Worm (Caenorhabditis elegans) whole organism, L1 larva: ENCODE data around the gene ben-1.

Experiments used
- C16A3.4 ChIP-seq: fragments of 150-350 bp; optimal IDR thresholded peaks from 2 replicates; lab custom pipeline; 2014; ENCODE audit warnings: missing biosample characterization, missing genetic modification characterization
- F16B12.6 ChIP-seq: fragments of 150-350 bp; optimal IDR thresholded peaks from 2 replicates; lab custom pipeline; 2014; ENCODE audit warnings: missing biosample characterization, missing genetic modification characterization
- aha-1 ChIP-seq: fragments of 150-350 bp; optimal IDR thresholded peaks from 2 replicates; lab custom pipeline; 2014; ENCODE audit warnings: missing biosample characterization, missing genetic modification characterization
- blmp-1 ChIP-seq: fragments of 150-350 bp; optimal IDR thresholded peaks from 2 replicates; lab custom pipeline; 2014; ENCODE audit warnings: missing biosample characterization, missing genetic modification characterization
- ceh-63 ChIP-seq: fragments of 200-800 bp; sonication (Bioruptor generic); optimal IDR thresholded peaks from 2 replicates; lab custom pipeline; 2018; ENCODE audit warnings: mild to moderate bottlenecking, missing genetic modification characterization, missing compliant biosample characterization
- ceh-8 ChIP-seq: fragments of 200-800 bp; sonication (Bioruptor generic); optimal IDR thresholded peaks from 2 replicates; lab custom pipeline; 2018; ENCODE audit warnings: mild to moderate bottlenecking, missing genetic modification characterization, moderate library complexity, missing compliant biosample characterization
- ceh-82 ChIP-seq, 3 experiments: fragments of 150-350 bp in 1 of 3; sonication (generic microtip) in 2 of 3; optimal IDR thresholded peaks; 2 replicates each; lab custom pipeline; 2014 to 2017; ENCODE audit warnings: missing biosample characterization in 3 of 3, missing genetic modification characterization in 3 of 3
- ces-1 ChIP-seq: fragments of 150-350 bp; optimal IDR thresholded peaks from 2 replicates; lab custom pipeline; 2014; ENCODE audit warnings: missing biosample characterization, missing genetic modification reagents, missing genetic modification characterization
- dsc-1 ChIP-seq: sonication (generic microtip); optimal IDR thresholded peaks from 2 replicates; lab custom pipeline; 2016; ENCODE audit warnings: mild to moderate bottlenecking, missing genetic modification characterization, missing compliant biosample characterization
- efl-1 ChIP-seq, 4 experiments: fragments of 150-350 bp; optimal IDR thresholded peaks in 3 of 4; peaks in 1 of 4; 1 replicate in 1 of 4; 2 replicates in 3 of 4; lab custom pipeline; 2014; ENCODE audit warnings: missing biosample characterization in 2 of 4, missing genetic modification characterization in 2 of 4, missing genetic modification reagents in 2 of 4
- egl-27 ChIP-seq, 2 experiments: fragments of 150-350 bp in 1 of 2; sonication (generic microtip); optimal IDR thresholded peaks; 3 replicates each; lab custom pipeline; 2017 to 2018; ENCODE audit warnings: missing biosample characterization in 2 of 2, missing genetic modification characterization in 2 of 2, missing genetic modification reagents in 2 of 2
- elt-2 ChIP-seq: sonication (generic microtip); optimal IDR thresholded peaks from 2 replicates; lab custom pipeline; 2016; ENCODE audit warnings: missing genetic modification characterization, mild to moderate bottlenecking, inconsistent platforms, missing compliant biosample characterization, missing genetic modification reagents
- elt-3 ChIP-seq, 6 experiments: fragments of 150-350 bp in 1 of 6; sonication (generic microtip); optimal IDR thresholded peaks; 2 replicates each; lab custom pipeline; 2017 to 2018; ENCODE audit warnings: missing biosample characterization in 6 of 6, missing genetic modification characterization in 6 of 6, inconsistent platforms in 1 of 6
- fkh-10 ChIP-seq: sonication (generic microtip); optimal IDR thresholded peaks from 2 replicates; lab custom pipeline; 2017; ENCODE audit warnings: missing biosample characterization, missing genetic modification reagents, missing genetic modification characterization
- fkh-8 ChIP-seq: sonication (generic microtip); optimal IDR thresholded peaks from 2 replicates; lab custom pipeline; 2016; ENCODE audit warnings: mild to moderate bottlenecking, missing genetic modification characterization, missing compliant biosample characterization
- isw-1 ChIP-seq: fragments of 200-800 bp; sonication (Bioruptor generic); IDR thresholded peaks from 2 replicates; pipeline ENCODE4 v1.3.6; 2022; ENCODE audit warnings: missing genetic modification characterization, missing compliant biosample characterization
- jun-1 ChIP-seq: fragments of 150-350 bp; optimal IDR thresholded peaks from 2 replicates; lab custom pipeline; 2014; ENCODE audit warnings: missing biosample characterization, missing genetic modification reagents, missing genetic modification characterization
- lin-35 ChIP-seq, 2 experiments: fragments of 150-350 bp; optimal IDR thresholded peaks; 2 replicates each; lab custom pipeline; 2014; ENCODE audit warnings: missing biosample characterization in 2 of 2, missing genetic modification characterization in 2 of 2, missing genetic modification reagents in 2 of 2
- lsy-2 ChIP-seq, 2 experiments: fragments of 150-350 bp; optimal IDR thresholded peaks; 2 replicates each; lab custom pipeline; 2014; ENCODE audit warnings: missing biosample characterization in 2 of 2, missing genetic modification characterization in 2 of 2
- mef-2 ChIP-seq: fragments of 150-350 bp; optimal IDR thresholded peaks from 2 replicates; lab custom pipeline; 2014; ENCODE audit warnings: missing biosample characterization, missing genetic modification characterization
- nhr-19 ChIP-seq: fragments of 200-800 bp; sonication (Bioruptor generic); conservative IDR thresholded peaks from 2 replicates; pipeline ENCODE4 v1.3.6; 2022; ENCODE audit warnings: missing genetic modification characterization, missing compliant biosample characterization
- nhr-20 ChIP-seq: sonication (generic microtip); optimal IDR thresholded peaks from 2 replicates; lab custom pipeline; 2016; ENCODE audit warnings: mild to moderate bottlenecking, missing genetic modification characterization, missing compliant biosample characterization
- nhr-237 ChIP-seq: fragments of 150-350 bp; optimal IDR thresholded peaks from 2 replicates; lab custom pipeline; 2014; ENCODE audit warnings: missing biosample characterization, missing genetic modification characterization
- nhr-71 ChIP-seq: sonication (generic microtip); optimal IDR thresholded peaks from 2 replicates; lab custom pipeline; 2016; ENCODE audit warnings: mild to moderate bottlenecking, missing genetic modification characterization, moderate library complexity, missing compliant biosample characterization
- nhr-77 ChIP-seq: fragments of 150-350 bp; optimal IDR thresholded peaks from 2 replicates; lab custom pipeline; 2014; ENCODE audit warnings: missing biosample characterization, missing genetic modification characterization
- nhr-90 ChIP-seq: sonication (generic microtip); optimal IDR thresholded peaks from 2 replicates; lab custom pipeline; 2016; ENCODE audit warnings: mild to moderate bottlenecking, missing genetic modification characterization, missing compliant biosample characterization; ENCODE audit not compliant: poor library complexity
- pax-3 ChIP-seq: fragments of 200-800 bp; sonication (Bioruptor generic); optimal IDR thresholded peaks from 2 replicates; lab custom pipeline; 2018; ENCODE audit warnings: mild to moderate bottlenecking, missing genetic modification characterization, moderate library complexity, missing compliant biosample characterization
- rnt-1 ChIP-seq: sonication (generic microtip); optimal IDR thresholded peaks from 2 replicates; lab custom pipeline; 2016; ENCODE audit warnings: mild to moderate bottlenecking, missing genetic modification characterization, moderate library complexity, missing compliant biosample characterization
- snpc-4 ChIP-seq: fragments of 150-350 bp; optimal IDR thresholded peaks from 2 replicates; lab custom pipeline; 2014; ENCODE audit warnings: missing biosample characterization, missing genetic modification characterization
- sox-4 ChIP-seq: sonication (generic microtip); optimal IDR thresholded peaks from 2 replicates; lab custom pipeline; 2016; ENCODE audit warnings: missing genetic modification characterization, missing compliant biosample characterization
- swsn-7 ChIP-seq: sonication (generic microtip); optimal IDR thresholded peaks from 2 replicates; lab custom pipeline; 2016; ENCODE audit warnings: missing genetic modification characterization, missing compliant biosample characterization
- tbx-2 ChIP-seq: sonication (generic microtip); optimal IDR thresholded peaks from 2 replicates; lab custom pipeline; 2016; ENCODE audit warnings: missing genetic modification characterization, missing compliant biosample characterization
- tlp-1 ChIP-seq: fragments of 150-350 bp; optimal IDR thresholded peaks from 2 replicates; lab custom pipeline; 2014; ENCODE audit warnings: missing biosample characterization, missing genetic modification characterization
- unc-30 ChIP-seq: sonication (generic microtip); optimal IDR thresholded peaks from 2 replicates; lab custom pipeline; 2017; ENCODE audit warnings: missing biosample characterization, missing genetic modification characterization
- unc-86 ChIP-seq: sonication (generic microtip); optimal IDR thresholded peaks from 2 replicates; lab custom pipeline; 2016; ENCODE audit warnings: missing genetic modification characterization, missing compliant biosample characterization
- vab-15 ChIP-seq: sonication (generic microtip); optimal IDR thresholded peaks from 2 replicates; lab custom pipeline; 2017; ENCODE audit warnings: missing genotype, mild to moderate bottlenecking, missing genetic modification characterization, missing compliant biosample characterization
- xbp-1 ChIP-seq: sonication (generic microtip); optimal IDR thresholded peaks from 2 replicates; lab custom pipeline; 2016; ENCODE audit warnings: missing genetic modification characterization, missing compliant biosample characterization
- zip-4 ChIP-seq: fragments of 200-800 bp; sonication (Bioruptor generic); optimal IDR thresholded peaks from 2 replicates; lab custom pipeline; 2018; ENCODE audit warnings: mild to moderate bottlenecking, missing genetic modification characterization, moderate library complexity, missing compliant biosample characterization
- ztf-11 ChIP-seq, 2 experiments: sonication (generic microtip); optimal IDR thresholded peaks; 2 replicates each; lab custom pipeline; 2016 to 2017; ENCODE audit warnings: missing genetic modification characterization in 2 of 2, missing biosample characterization in 1 of 2, missing compliant biosample characterization in 1 of 2
- ztf-4 ChIP-seq: fragments of 150-350 bp; optimal IDR thresholded peaks from 2 replicates; lab custom pipeline; 2014; ENCODE audit warnings: missing biosample characterization, missing genetic modification characterization

ben-1 gene

DNA sequence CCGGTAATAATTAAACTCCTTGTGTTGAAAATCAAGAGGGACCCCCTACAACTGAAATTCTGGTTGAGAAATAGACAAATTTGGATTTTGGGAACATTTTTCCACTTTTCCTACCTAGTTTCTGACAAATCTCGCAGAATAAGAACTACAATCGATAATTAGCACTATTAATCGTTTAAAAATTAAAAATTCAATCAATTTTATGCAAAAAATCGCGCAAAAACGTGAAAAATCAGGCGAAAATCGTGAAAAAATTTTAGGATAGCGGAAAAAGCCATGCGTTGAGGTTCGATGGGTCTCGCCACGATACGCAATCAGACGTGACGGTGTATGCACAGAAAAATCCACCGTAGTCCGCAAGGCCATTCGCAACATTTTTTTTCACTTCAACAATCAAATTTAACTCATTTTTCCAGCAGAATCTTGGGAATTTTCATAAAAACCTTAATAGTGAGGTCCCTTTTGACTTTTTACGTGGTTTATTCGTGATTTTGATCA is 36.3 kb downstream of the ben-1 start, which contains the start of gene lias-1 (continued):
- peak; percentile 15 for TF ChIP-seq nhr-237 (tag; lab: Kevin White, UChicago)
- TF ChIP-seq jun-1 (tag; lab: Kevin White, UChicago): peak; percentile 81
- peak in 3 of 6 experiments; percentile 36 to 83 (median 82) for TF ChIP-seq elt-3 (tag; optimal IDR thresholded peaks at IDR 0.05; lab: Kevin White, UChicago)
- TF ChIP-seq ztf-11 (tag; optimal IDR thresholded peaks at IDR 0.05; lab: Kevin White, UChicago): no peak
- TF ChIP-seq F16B12.6 (tag; lab: Kevin White, UChicago): peak; percentile 99
- peak; percentile 82 for TF ChIP-seq isw-1 (GFP tag; lab: Robert Waterston, UW)
- TF ChIP-seq C16A3.4 (tag; lab: Kevin White, UChicago): peak; percentile 91
- TF ChIP-seq tlp-1 (tag; lab: Kevin White, UChicago): no peak
- TF ChIP-seq snpc-4 (tag; lab: Kevin White, UChicago): peak; percentile 71
- no peak for TF ChIP-seq unc-30 (tag; lab: Kevin White, UChicago)
- no peak for TF ChIP-seq sox-4
- TF ChIP-seq, all 84 proteins: peak for 47

DNA sequence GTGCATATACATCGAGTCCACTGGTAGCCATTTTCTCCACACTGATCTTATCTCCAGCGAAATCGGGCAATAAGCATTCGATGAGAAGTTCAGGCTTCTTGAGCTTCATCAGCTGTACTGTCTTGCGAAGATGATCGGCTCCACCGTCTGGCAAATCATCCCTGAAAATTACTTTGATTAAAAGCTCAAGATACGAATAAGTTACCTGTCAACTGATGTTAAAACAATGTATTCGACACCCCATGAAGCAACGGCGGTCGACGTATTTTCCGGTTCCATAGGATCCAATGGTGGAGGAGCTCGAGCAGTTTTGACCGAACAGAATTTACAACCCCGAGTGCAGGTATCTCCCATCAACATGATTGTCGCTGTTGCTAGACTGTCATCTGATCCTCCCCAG is 37.2 kb downstream of the ben-1 start:
- TF ChIP-seq efl-1 (optimal IDR thresholded peaks at IDR 0.05; lab: Kevin White, UChicago) (no peak), efl-1 (GFP tag; optimal IDR thresholded peaks at IDR 0.05 in 1 of 2; lab: Kevin White, UChicago) (peak in 1 of 2 experiments; percentile 75), aha-1 (no peak), lin-35 (GFP tag; optimal IDR thresholded peaks at IDR 0.05; lab: Kevin White, UChicago) (no peak)

DNA sequence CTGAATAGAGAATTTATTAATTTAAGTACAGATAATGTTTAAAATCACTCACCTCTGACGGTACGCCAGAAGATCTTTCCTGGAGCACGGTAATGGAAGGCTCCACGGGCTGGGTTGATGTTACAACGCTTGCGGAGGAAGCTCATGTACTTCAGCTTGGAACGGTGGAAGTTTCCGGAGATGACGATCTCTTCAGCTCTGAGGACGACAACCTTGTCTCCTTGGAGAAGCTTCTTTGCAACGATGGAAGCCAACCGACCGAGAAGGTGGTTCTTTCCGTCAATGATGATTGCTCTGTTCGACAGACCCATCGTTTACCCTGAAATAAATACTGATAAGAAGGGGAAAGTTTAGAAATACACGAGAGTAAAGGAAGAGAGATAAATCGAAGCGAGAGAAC is 38.2 kb downstream of the ben-1 start, which contains the start of gene rpl-16:
TSS of gene rpl-16 (minus strand) at position 319 of the 400 bp plus-strand sequence.
- TF ChIP-seq aha-1 (no peak), ceh-82 (tag; optimal IDR thresholded peaks at IDR 0.05; lab: Kevin White, UChicago) (no peak), isw-1 (GFP tag; lab: Robert Waterston, UW) (no peak), sox-4 (no peak), elt-2 (tag; lab: Kevin White, UChicago) (no peak)

DNA sequence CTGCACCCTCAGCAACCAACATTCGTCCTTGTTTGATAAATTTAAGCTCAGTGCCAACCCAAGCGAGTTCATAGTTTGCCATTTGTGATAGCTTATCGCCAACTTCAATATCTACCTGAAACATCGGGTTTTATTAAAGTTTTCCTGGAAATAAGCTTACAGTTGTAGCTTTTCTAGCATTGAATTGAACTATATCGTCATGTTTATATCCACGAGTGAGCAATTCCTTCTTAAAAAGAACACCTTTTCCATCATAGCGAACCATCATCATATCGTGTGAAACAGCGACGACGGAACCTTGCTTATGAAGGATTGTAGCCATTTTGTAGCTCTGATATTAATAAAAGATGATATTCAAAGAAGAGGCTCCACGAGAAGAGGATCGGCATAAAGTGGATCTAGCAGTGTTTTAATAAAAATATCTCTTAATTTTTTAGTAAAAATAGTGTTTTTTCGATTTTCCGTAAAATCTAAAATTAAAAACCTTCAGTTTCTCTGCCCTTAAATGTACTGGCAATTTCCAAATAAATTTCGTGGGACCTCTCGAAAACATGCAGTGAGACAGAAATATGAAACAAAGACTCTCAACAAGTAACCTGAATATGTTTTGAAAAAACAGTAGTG is 39.1 kb downstream of the ben-1 start, which contains the start of gene M01F1.8:
TSS of gene M01F1.8 (minus strand) at position 335 of the 624 bp plus-strand sequence.
- TF ChIP-seq ceh-82 (tag; optimal IDR thresholded peaks at IDR 0.05; lab: Kevin White, UChicago): no peak
- TF ChIP-seq ceh-8 (GFP tag; lab: Kevin White, UChicago): no peak
- no peak for TF ChIP-seq mef-2
- TF ChIP-seq efl-1 (optimal IDR thresholded peaks at IDR 0.05; lab: Kevin White, UChicago): no peak
- peak in 1 of 2 experiments; percentile 3 for TF ChIP-seq efl-1 (GFP tag; optimal IDR thresholded peaks at IDR 0.05 in 1 of 2; lab: Kevin White, UChicago)
- TF ChIP-seq blmp-1: no peak
- TF ChIP-seq dsc-1 (tag; lab: Kevin White, UChicago): no peak
- no peak for TF ChIP-seq zip-4
- no peak for TF ChIP-seq nhr-71
- no peak for TF ChIP-seq fkh-10 (GFP tag; lab: Kevin White, UChicago)
- TF ChIP-seq lsy-2 (tag; optimal IDR thresholded peaks at IDR 0.05; lab: Kevin White, UChicago): peak in 1 of 2 experiments; percentile 38
- no peak for TF ChIP-seq nhr-90

DNA sequence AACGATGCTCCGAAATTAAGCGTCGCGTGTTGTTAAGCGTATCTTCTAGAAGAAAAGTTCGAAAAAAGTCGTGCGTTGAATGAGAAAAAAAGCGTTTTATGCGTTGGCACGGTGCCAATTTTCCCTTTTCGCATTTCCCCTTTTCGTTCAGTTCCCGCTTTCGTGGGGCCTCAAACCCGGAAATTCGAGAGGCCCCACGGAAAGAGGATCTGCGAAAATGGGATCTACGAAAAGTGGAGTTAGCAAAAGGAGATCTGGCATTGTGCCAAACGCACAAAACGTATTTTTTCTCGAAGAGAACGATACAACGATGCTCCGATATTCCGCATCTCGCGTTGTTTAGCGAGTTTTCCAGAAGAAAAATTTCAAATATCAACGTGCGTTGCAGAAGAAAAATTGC is 41.6 kb downstream of the ben-1 start:
- TF ChIP-seq unc-86 (tag; lab: Kevin White, UChicago): peak; percentile 31
- TF ChIP-seq egl-27 (tag; optimal IDR thresholded peaks at IDR 0.05; lab: Kevin White, UChicago): no peak
- peak; percentile 23 for TF ChIP-seq fkh-8 (tag; lab: Kevin White, UChicago)
- TF ChIP-seq swsn-7 (tag; lab: Kevin White, UChicago): peak; percentile 3
- TF ChIP-seq ztf-11 (tag; optimal IDR thresholded peaks at IDR 0.05; lab: Kevin White, UChicago): peak in 1 of 2 experiments; percentile 54
- TF ChIP-seq lsy-2 (tag; optimal IDR thresholded peaks at IDR 0.05; lab: Kevin White, UChicago): peak in 1 of 2 experiments; percentile 18
- TF ChIP-seq isw-1 (GFP tag; lab: Robert Waterston, UW): peak; percentile 31
- TF ChIP-seq nhr-71: peak; percentile 33
- TF ChIP-seq ceh-63 (GFP tag; lab: Kevin White, UChicago): peak; percentile 20
- peak; percentile 60 for TF ChIP-seq rnt-1 (tag; lab: Kevin White, UChicago)
- no peak for TF ChIP-seq ztf-4 (tag; lab: Kevin White, UChicago)
- no peak for TF ChIP-seq unc-30 (tag; lab: Kevin White, UChicago)
- TF ChIP-seq ceh-82 (tag; optimal IDR thresholded peaks at IDR 0.05; lab: Kevin White, UChicago): peak in 2 of 3 experiments; percentile 5 to 18
- no peak for TF ChIP-seq nhr-20
- peak; percentile 45 for TF ChIP-seq nhr-90
- no peak for TF ChIP-seq ces-1 (GFP tag; lab: Kevin White, UChicago)
- TF ChIP-seq tbx-2 (tag; lab: Kevin White, UChicago): peak; percentile 42
- TF ChIP-seq xbp-1 (tag; lab: Kevin White, UChicago): no peak
- no peak for TF ChIP-seq fkh-10 (GFP tag; lab: Kevin White, UChicago)
- TF ChIP-seq vab-15 (tag; lab: Kevin White, UChicago): peak; percentile 65
- no peak for TF ChIP-seq nhr-77 (tag; lab: Kevin White, UChicago)
- TF ChIP-seq efl-1 (optimal IDR thresholded peaks at IDR 0.05; lab: Kevin White, UChicago): peak; percentile 22 to 80
- TF ChIP-seq efl-1 (GFP tag; optimal IDR thresholded peaks at IDR 0.05 in 1 of 2; lab: Kevin White, UChicago): peak; percentile 1 to 39
- peak; percentile 40; the same call in 1 of the 2 replicates for TF ChIP-seq nhr-19 (GFP tag; lab: Robert Waterston, UW)
- TF ChIP-seq pax-3: peak; percentile 39
